Fruit fly (Drosophila melanogaster): ENCODE measurements around the gene CG44869.

DNA sequence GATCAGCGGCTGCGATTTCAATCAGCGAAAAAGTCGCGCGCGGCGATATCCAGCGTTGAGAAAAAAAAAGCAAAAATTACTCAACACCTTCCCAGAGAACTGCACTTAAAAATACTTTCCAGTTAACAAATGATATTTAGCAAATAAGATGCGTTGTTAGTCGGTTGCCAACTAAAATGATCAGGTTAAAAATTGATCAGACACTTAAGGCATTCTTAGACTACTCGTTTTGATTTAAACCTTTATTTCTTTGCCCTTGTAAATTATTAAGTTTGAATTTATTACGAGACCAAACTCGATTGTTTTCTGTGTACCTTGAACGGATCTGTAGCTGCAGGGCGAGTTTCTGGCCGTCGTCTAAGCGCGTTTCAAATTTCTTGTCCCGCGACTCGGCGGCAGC, 47.8 kb upstream of the CG44869 start:
- no peak for TF ChIP-seq psq (optimal IDR thresholded peaks at IDR 0.05)
- TF ChIP-seq usp (GFP tag; optimal IDR thresholded peaks at IDR 0.05) = no peak
- TF ChIP-seq pan (optimal IDR thresholded peaks at IDR 0.05) = no peak
- no peak for TF ChIP-seq CG8478 (optimal IDR thresholded peaks at IDR 0.05)
- no peak for TF ChIP-seq Dll (optimal IDR thresholded peaks at IDR 0.05)
